Fruit fly (Drosophila melanogaster) whole organism, prepupa: ENCODE data around the gene BthD.

Experiments
- Blimp-1 ChIP-seq: fragments of 200-800 bp; sonication (Bioruptor generic); optimal IDR thresholded peaks from 3 replicates; lab custom pipeline; 2017; ENCODE audit warnings: missing biosample characterization, missing genetic modification characterization, mild to moderate bottlenecking, moderate library complexity, missing genetic modification reagents
- CG11762 ChIP-seq: fragments of 200-800 bp; sonication (Bioruptor generic); optimal IDR thresholded peaks from 3 replicates; lab custom pipeline; 2016; ENCODE audit warnings: missing biosample characterization, missing genetic modification characterization; ENCODE audit not compliant: insufficient read depth
- CG3032 ChIP-seq: fragments of 200-800 bp; optimal IDR thresholded peaks from 2 replicates; lab custom pipeline; 2019; ENCODE audit warnings: missing biosample characterization, mild to moderate bottlenecking, missing genetic modification characterization, moderate library complexity
- CG32006 ChIP-seq: fragments of 200-800 bp; sonication (Bioruptor generic); optimal IDR thresholded peaks from 3 replicates; lab custom pipeline; 2017; ENCODE audit warnings: missing biosample characterization, mild to moderate bottlenecking, missing genetic modification characterization
- CG9139 ChIP-seq: fragments of 200-800 bp; sonication (Bioruptor generic); optimal IDR thresholded peaks from 3 replicates; lab custom pipeline; 2017; ENCODE audit warnings: missing biosample characterization, mild to moderate bottlenecking, missing genetic modification characterization
- Eip78C ChIP-seq: fragments of 200-800 bp; sonication (Bioruptor generic); peaks from one replicate; lab custom pipeline; 2016; ENCODE audit warnings: missing biosample characterization, missing genetic modification characterization
- Hr39 ChIP-seq: fragments of 200-800 bp; sonication (Bioruptor generic); optimal IDR thresholded peaks from 2 replicates; lab custom pipeline; 2016; ENCODE audit warnings: missing biosample characterization, missing genetic modification characterization
- Hr4 ChIP-seq: fragments of 200-800 bp; sonication (Bioruptor generic); optimal IDR thresholded peaks from 3 replicates; lab custom pipeline; 2016; ENCODE audit warnings: missing biosample characterization, missing genetic modification characterization
- Sox102F ChIP-seq: fragments of 200-800 bp; sonication (Bioruptor generic); optimal IDR thresholded peaks from 2 replicates; lab custom pipeline; 2016; ENCODE audit warnings: missing biosample characterization, mild to moderate bottlenecking, missing genetic modification characterization
- Sox15 ChIP-seq: fragments of 200-800 bp; sonication (Bioruptor generic); optimal IDR thresholded peaks from 3 replicates; lab custom pipeline; 2016; ENCODE audit warnings: missing biosample characterization, missing genetic modification characterization
- acj6 ChIP-seq: fragments of 200-800 bp; sonication (Bioruptor generic); optimal IDR thresholded peaks from 3 replicates; lab custom pipeline; 2016; ENCODE audit warnings: missing biosample characterization, missing genetic modification characterization
- dac ChIP-seq: fragments of 200-800 bp; sonication (Bioruptor generic); optimal IDR thresholded peaks from 2 replicates; lab custom pipeline; 2017; ENCODE audit warnings: missing biosample characterization, mild to moderate bottlenecking, missing genetic modification characterization
- dsx ChIP-seq: fragments of 200-800 bp; optimal IDR thresholded peaks from 3 replicates; lab custom pipeline; 2019; ENCODE audit warnings: missing biosample characterization, mild to moderate bottlenecking, missing genetic modification characterization, moderate library complexity; ENCODE audit not compliant: poor library complexity, severe bottlenecking
- fd59A ChIP-seq: fragments of 200-800 bp; sonication (Bioruptor generic); optimal IDR thresholded peaks from 2 replicates; lab custom pipeline; 2017; ENCODE audit warnings: missing biosample characterization, mild to moderate bottlenecking, missing genetic modification characterization, missing genetic modification reagents
- fd85E ChIP-seq: fragments of 200-800 bp; sonication (Bioruptor generic); optimal IDR thresholded peaks from 3 replicates; lab custom pipeline; 2016; ENCODE audit warnings: missing biosample characterization, missing genetic modification characterization
- pdm3 ChIP-seq: fragments of 200-800 bp; sonication (Bioruptor generic); optimal IDR thresholded peaks from 3 replicates; lab custom pipeline; 2016; ENCODE audit warnings: missing biosample characterization, missing genetic modification characterization
- ss ChIP-seq, 2 experiments: fragments of 200-800 bp; sonication (Bioruptor generic); optimal IDR thresholded peaks; 2 replicates in 1 of 2; 3 replicates in 1 of 2; lab custom pipeline; 2017 to 2018; ENCODE audit warnings: mild to moderate bottlenecking in 2 of 2, missing biosample characterization in 2 of 2, missing genetic modification characterization in 2 of 2, moderate library complexity in 1 of 2
- svp ChIP-seq: fragments of 200-800 bp; sonication (Bioruptor generic); peaks from one replicate; lab custom pipeline; 2016; ENCODE audit warnings: missing biosample characterization, missing genetic modification characterization

Gene BthD

DNA sequence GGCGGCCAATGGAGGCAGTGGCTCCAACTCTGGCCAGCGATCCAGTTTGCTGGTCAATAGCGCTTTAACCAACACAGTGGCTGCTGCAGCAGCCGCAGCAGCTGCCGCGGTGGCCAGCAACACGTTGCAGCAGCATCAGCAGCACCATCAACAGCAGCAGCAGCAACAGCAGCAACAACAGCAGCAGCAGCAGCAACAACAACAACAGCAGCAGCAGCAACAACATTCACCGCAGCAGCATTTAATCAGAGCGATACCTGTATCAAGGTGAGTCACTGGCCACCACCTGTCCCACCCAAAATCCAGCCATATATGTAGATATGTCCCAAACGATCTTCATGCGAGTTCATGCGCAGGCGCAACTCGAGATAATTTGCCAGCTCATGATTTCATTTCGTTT, 37.9 kb downstream of the BthD start:
- TF ChIP-seq Sox15 (GFP tag; lab: Kevin White, UChicago) (no peak), fd59A (GFP tag; lab: Kevin White, UChicago) (no peak), svp (GFP tag; lab: Kevin White, UChicago) (no peak), Hr4 (GFP tag; lab: Kevin White, UChicago) (no peak), dac (no peak), CG9139 (GFP tag; lab: Kevin White, UChicago) (no peak), Hr39 (GFP tag; lab: Kevin White, UChicago) (no peak), pdm3 (GFP tag; lab: Kevin White, UChicago) (no peak), CG11762 (GFP tag; lab: Kevin White, UChicago) (no peak), CG32006 (no peak), Blimp-1 (GFP tag; lab: Kevin White, UChicago) (no peak), Sox102F (no peak), acj6 (GFP tag; lab: Kevin White, UChicago) (no peak), ss (GFP tag; optimal IDR thresholded peaks at IDR 0.05; lab: Kevin White, UChicago) (no peak), fd85E (GFP tag; lab: Kevin White, UChicago) (no peak), dsx (no peak)

DNA sequence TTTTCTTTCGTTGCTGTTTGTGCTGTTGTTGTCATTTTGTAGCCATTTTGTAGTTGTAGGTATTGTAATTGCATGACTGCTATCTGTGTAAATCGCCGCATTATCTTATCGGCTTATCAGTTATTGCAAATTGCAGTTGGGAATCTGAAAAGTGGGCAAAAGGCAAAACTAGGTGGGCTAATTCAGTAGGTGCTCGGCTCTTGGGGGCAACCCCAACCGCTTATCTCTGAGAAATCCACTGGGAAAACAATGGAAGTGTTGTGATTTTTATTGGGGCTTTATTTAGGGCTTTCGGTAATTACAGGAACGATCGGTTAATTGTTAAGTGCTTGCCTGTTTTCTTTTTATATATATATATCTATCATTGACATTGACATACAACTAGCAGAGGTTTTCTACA, 39.2 kb downstream of the BthD start:
- TF ChIP-seq CG3032 (tag; lab: Kevin White, UChicago) (no peak), Eip78C (GFP tag; lab: Kevin White, UChicago) (peak; percentile 23)
- TF ChIP-seq, all 60 proteins: peak for 1
